Fruit fly (Drosophila melanogaster): ENCODE measurements around the gene Cyp303a1.

The Cyp303a1 gene

dm6 chr2L:16268869-16269231 is 25.1 kb upstream of the Cyp303a1 start:
- TF ChIP-seq Hnf4 (GFP tag; optimal IDR thresholded peaks at IDR 0.05) (no peak), woc (GFP tag; optimal IDR thresholded peaks at IDR 0.05) (no peak), br (GFP tag; optimal IDR thresholded peaks at IDR 0.05) (no peak), pan (optimal IDR thresholded peaks at IDR 0.05) (no peak), sv (GFP tag; optimal IDR thresholded peaks at IDR 0.05) (no peak), Rel (GFP tag; optimal IDR thresholded peaks at IDR 0.05) (no peak), Rel (tag; optimal IDR thresholded peaks at IDR 0.05) (no peak), HLH106 (tag; optimal IDR thresholded peaks at IDR 0.05) (no peak), CG32264 (GFP tag; optimal IDR thresholded peaks at IDR 0.05) (no peak), Abd-B (GFP tag; optimal IDR thresholded peaks at IDR 0.05) (no peak), Sp1 (GFP tag; optimal IDR thresholded peaks at IDR 0.05) (no peak), psq (GFP tag; optimal IDR thresholded peaks at IDR 0.05) (no peak)

dm6 chr2L:16269232-16270134 is 24.5 kb upstream of the Cyp303a1 start:
- peak in 1 of 2 experiments; percentile 44 for TF ChIP-seq foxo (GFP tag; optimal IDR thresholded peaks at IDR 0.05)
- no peak for TF ChIP-seq pan (optimal IDR thresholded peaks at IDR 0.05)
- TF ChIP-seq CrebA (GFP tag; optimal IDR thresholded peaks at IDR 0.05; ENCODE audit: borderline replicate concordance) = no peak
- peak; percentile 76 for TF ChIP-seq sage (GFP tag; optimal IDR thresholded peaks at IDR 0.05)
- TF ChIP-seq Hr83 (GFP tag; optimal IDR thresholded peaks at IDR 0.05; ENCODE audit: poor library complexity, severe bottlenecking) = peak; percentile 78
- peak; percentile 77 to 91 for TF ChIP-seq dl (GFP tag; optimal IDR thresholded peaks at IDR 0.05; ENCODE audit: insufficient read depth in 1 of 2, partially characterized antibody in 2 of 2)
- TF ChIP-seq N (GFP tag; optimal IDR thresholded peaks at IDR 0.05) = no peak
- TF ChIP-seq rgr (GFP tag; optimal IDR thresholded peaks at IDR 0.05) = peak; percentile 89
- no peak for TF ChIP-seq usp (GFP tag; optimal IDR thresholded peaks at IDR 0.05)
- peak; percentile 79 for TF ChIP-seq Vsx2 (GFP tag; optimal IDR thresholded peaks at IDR 0.05; ENCODE audit: partially characterized antibody)
- peak; percentile 63 for TF ChIP-seq psq (GFP tag; optimal IDR thresholded peaks at IDR 0.05)
- peak; percentile 41 for TF ChIP-seq Hnf4 (GFP tag; optimal IDR thresholded peaks at IDR 0.05)
- TF ChIP-seq Dif (GFP tag; optimal IDR thresholded peaks at IDR 0.05; ENCODE audit: partially characterized antibody) = peak; percentile 92
- TF ChIP-seq h (GFP tag; optimal IDR thresholded peaks at IDR 0.05) = peak; percentile 87
- peak; percentile 26 for TF ChIP-seq ey (GFP tag; optimal IDR thresholded peaks at IDR 0.05)
- peak; percentile 23 for TF ChIP-seq Rel (GFP tag; optimal IDR thresholded peaks at IDR 0.05)
- peak; percentile 76 for TF ChIP-seq Rel (tag; optimal IDR thresholded peaks at IDR 0.05)
- peak; percentile 70 for TF ChIP-seq brk (GFP tag; optimal IDR thresholded peaks at IDR 0.05)
- no peak for TF ChIP-seq Hr78 (GFP tag; optimal IDR thresholded peaks at IDR 0.05)
- no peak for TF ChIP-seq sv (GFP tag; optimal IDR thresholded peaks at IDR 0.05)
- TF ChIP-seq Jra (GFP tag; optimal IDR thresholded peaks at IDR 0.05) = no peak
- peak; percentile 65 for TF ChIP-seq fru (GFP tag; optimal IDR thresholded peaks at IDR 0.05)
- no peak for TF ChIP-seq jim (GFP tag; optimal IDR thresholded peaks at IDR 0.05)
- peak; percentile 70 for TF ChIP-seq CG32264 (GFP tag; optimal IDR thresholded peaks at IDR 0.05)
- TF ChIP-seq Mio (GFP tag; optimal IDR thresholded peaks at IDR 0.05) = no peak
- TF ChIP-seq Dfd (GFP tag; optimal IDR thresholded peaks at IDR 0.05) = no peak
- no peak for TF ChIP-seq GATAd (GFP tag; optimal IDR thresholded peaks at IDR 0.05)
- TF ChIP-seq Myc (optimal IDR thresholded peaks at IDR 0.05) = peak; percentile 85
- peak; percentile 78 for TF ChIP-seq OdsH (GFP tag; optimal IDR thresholded peaks at IDR 0.05)
- TF ChIP-seq woc (GFP tag; optimal IDR thresholded peaks at IDR 0.05) = peak; percentile 9
- no peak for TF ChIP-seq Abd-B (GFP tag; optimal IDR thresholded peaks at IDR 0.05)
- no peak for TF ChIP-seq lola (GFP tag; optimal IDR thresholded peaks at IDR 0.05)
- TF ChIP-seq Sp1 (GFP tag; optimal IDR thresholded peaks at IDR 0.05) = peak; percentile 89
- TF ChIP-seq CG9705 (GFP tag; optimal IDR thresholded peaks at IDR 0.05) = peak; percentile 74
- peak; percentile 89 for TF ChIP-seq br (GFP tag; optimal IDR thresholded peaks at IDR 0.05)
- TF ChIP-seq dsf (GFP tag; optimal IDR thresholded peaks at IDR 0.05; ENCODE audit: borderline replicate concordance) = no peak
- TF ChIP-seq HLH106 (tag; optimal IDR thresholded peaks at IDR 0.05) = peak; percentile 62
- peak; percentile 59 for TF ChIP-seq dmrt93B (GFP tag; optimal IDR thresholded peaks at IDR 0.05)
- no peak for TF ChIP-seq tai (GFP tag; optimal IDR thresholded peaks at IDR 0.05)
